Worm (Caenorhabditis elegans) whole organism, L2 larva: ENCODE results near the gene F49C12.2.
"Not testable (repeated sequence)": the region's sequence is repeated elsewhere in the genome, so short reads cannot be mapped to it uniquely, and the experiment has no call there.

Experiments
- C34F6.9 ChIP-seq: fragments of 150-350 bp; optimal IDR thresholded peaks from 2 replicates; lab custom pipeline; 2014; ENCODE audit warnings: missing biosample characterization, missing genetic modification characterization
- F13H6.1 ChIP-seq: sonication (generic microtip); optimal IDR thresholded peaks from 2 replicates; lab custom pipeline; 2016; ENCODE audit warnings: missing genetic modification characterization, missing compliant biosample characterization
- R02D3.7 ChIP-seq: fragments of 150-350 bp; optimal IDR thresholded peaks from 2 replicates; lab custom pipeline; 2014; ENCODE audit warnings: missing biosample characterization, missing genetic modification characterization
- Y55F3AM.14 ChIP-seq: fragments of 200-800 bp; sonication (Bioruptor generic); optimal IDR thresholded peaks from 2 replicates; lab custom pipeline; 2018; ENCODE audit warnings: mild to moderate bottlenecking, missing genetic modification characterization, missing compliant biosample characterization
- ZK546.5 ChIP-seq: sonication (generic microtip); optimal IDR thresholded peaks from 2 replicates; lab custom pipeline; 2017; ENCODE audit warnings: missing biosample characterization, missing genetic modification characterization
- aly-2 ChIP-seq: fragments of 150-350 bp; optimal IDR thresholded peaks from 2 replicates; lab custom pipeline; 2014; ENCODE audit warnings: missing biosample characterization, missing genetic modification characterization
- ama-1 ChIP-seq: fragments of 150-350 bp; optimal IDR thresholded peaks from 2 replicates; lab custom pipeline; 2018; ENCODE audit warnings: inconsistent platforms
- blmp-1 ChIP-seq: sonication (generic microtip); optimal IDR thresholded peaks from 2 replicates; lab custom pipeline; 2017; ENCODE audit warnings: missing genetic modification characterization, mild to moderate bottlenecking, missing compliant biosample characterization, antibody characterized with exemption, moderate library complexity; ENCODE audit not compliant: insufficient read depth
- ceh-16 ChIP-seq: fragments of 150-350 bp; optimal IDR thresholded peaks from 2 replicates; lab custom pipeline; 2014; ENCODE audit warnings: missing biosample characterization, missing genetic modification characterization
- crh-2 ChIP-seq: sonication (generic microtip); optimal IDR thresholded peaks from 2 replicates; lab custom pipeline; 2017; ENCODE audit warnings: missing biosample characterization, missing genetic modification characterization
- elt-1 ChIP-seq: fragments of 150-350 bp; optimal IDR thresholded peaks from 2 replicates; lab custom pipeline; 2014; ENCODE audit warnings: missing biosample characterization, missing genetic modification characterization
- elt-3 ChIP-seq: sonication (generic microtip); optimal IDR thresholded peaks from 2 replicates; lab custom pipeline; 2017; ENCODE audit warnings: missing biosample characterization, missing genetic modification characterization
- fos-1 ChIP-seq: fragments of 150-350 bp; optimal IDR thresholded peaks from 2 replicates; lab custom pipeline; 2014; ENCODE audit warnings: missing biosample characterization, missing genetic modification characterization
- gmeb-1 ChIP-seq: fragments of 150-350 bp; optimal IDR thresholded peaks from 2 replicates; lab custom pipeline; 2014; ENCODE audit warnings: missing biosample characterization, missing genetic modification characterization
- lin-11 ChIP-seq: fragments of 150-350 bp; sonication (generic microtip); optimal IDR thresholded peaks from 2 replicates; lab custom pipeline; 2014; ENCODE audit warnings: missing biosample characterization, missing genetic modification characterization, inconsistent platforms, mixed read lengths
- lin-13 ChIP-seq: fragments of 150-350 bp; optimal IDR thresholded peaks from 2 replicates; lab custom pipeline; 2014; ENCODE audit warnings: missing biosample characterization, missing genetic modification reagents, missing genetic modification characterization
- lsy-2 ChIP-seq, 2 experiments: fragments of 150-350 bp in 1 of 2; sonication (generic microtip) in 1 of 2; optimal IDR thresholded peaks; 2 replicates each; lab custom pipeline; 2014 to 2017; ENCODE audit warnings: missing biosample characterization in 2 of 2, missing genetic modification characterization in 2 of 2
- mbf-1 ChIP-seq: sonication (generic microtip); optimal IDR thresholded peaks from 2 replicates; lab custom pipeline; 2017; ENCODE audit warnings: missing biosample characterization, missing genetic modification characterization
- nhr-10 ChIP-seq: sonication (generic microtip); optimal IDR thresholded peaks from 2 replicates; lab custom pipeline; 2017; ENCODE audit warnings: missing biosample characterization, missing genetic modification characterization
- nhr-11 ChIP-seq: fragments of 150-350 bp; optimal IDR thresholded peaks from 2 replicates; lab custom pipeline; 2014; ENCODE audit warnings: missing biosample characterization, missing genetic modification characterization
- nhr-12 ChIP-seq: fragments of 150-350 bp; optimal IDR thresholded peaks from 2 replicates; lab custom pipeline; 2014; ENCODE audit warnings: missing biosample characterization, missing genetic modification characterization
- nhr-129 ChIP-seq: fragments of 150-350 bp; optimal IDR thresholded peaks from 2 replicates; lab custom pipeline; 2014; ENCODE audit warnings: missing biosample characterization, missing genetic modification characterization
- nhr-21 ChIP-seq: fragments of 150-350 bp; optimal IDR thresholded peaks from 2 replicates; lab custom pipeline; 2014; ENCODE audit warnings: missing biosample characterization, missing genetic modification characterization
- nhr-237 ChIP-seq: fragments of 150-350 bp; optimal IDR thresholded peaks from 2 replicates; lab custom pipeline; 2014; ENCODE audit warnings: missing biosample characterization, missing genetic modification characterization
- nhr-25 ChIP-seq: fragments of 150-350 bp; sonication (generic microtip); optimal IDR thresholded peaks from 3 replicates; lab custom pipeline; 2014; ENCODE audit warnings: missing biosample characterization, missing genetic modification characterization
- nhr-6 ChIP-seq: fragments of 150-350 bp; optimal IDR thresholded peaks from 2 replicates; lab custom pipeline; 2014; ENCODE audit warnings: missing biosample characterization, missing genetic modification characterization
- peb-1 ChIP-seq: fragments of 150-350 bp; optimal IDR thresholded peaks from 2 replicates; lab custom pipeline; 2014; ENCODE audit warnings: missing biosample characterization, missing genetic modification characterization
- sma-3 ChIP-seq: sonication (generic microtip); optimal IDR thresholded peaks from 2 replicates; lab custom pipeline; 2016; ENCODE audit warnings: missing genetic modification reagents, missing genetic modification characterization, missing compliant biosample characterization
- sma-9 ChIP-seq, 2 experiments: fragments of 150-350 bp in 1 of 2; sonication (generic microtip) in 1 of 2; optimal IDR thresholded peaks; 2 replicates each; lab custom pipeline; 2014 to 2016; ENCODE audit warnings: missing genetic modification characterization in 2 of 2, mild to moderate bottlenecking in 1 of 2, missing biosample characterization in 1 of 2, missing compliant biosample characterization in 1 of 2, missing genetic modification reagents in 1 of 2, moderate library complexity in 1 of 2
- unc-39 ChIP-seq: fragments of 150-350 bp; optimal IDR thresholded peaks from 2 replicates; lab custom pipeline; 2014; ENCODE audit warnings: missing biosample characterization, missing genetic modification characterization
- unc-55 ChIP-seq: fragments of 150-350 bp; sonication (generic microtip); optimal IDR thresholded peaks from 3 replicates; lab custom pipeline; 2014; ENCODE audit warnings: missing biosample characterization, missing genetic modification reagents, missing genetic modification characterization
- unc-62 ChIP-seq: fragments of 150-350 bp; optimal IDR thresholded peaks from 2 replicates; lab custom pipeline; 2014; ENCODE audit warnings: missing biosample characterization, missing genetic modification reagents, missing genetic modification characterization
- zag-1 ChIP-seq: fragments of 150-350 bp; optimal IDR thresholded peaks from 2 replicates; lab custom pipeline; 2014; ENCODE audit warnings: missing biosample characterization, missing genetic modification characterization
- ztf-11 ChIP-seq: sonication (generic microtip); optimal IDR thresholded peaks from 2 replicates; lab custom pipeline; 2017; ENCODE audit warnings: missing biosample characterization, missing genetic modification characterization
- ztf-4 ChIP-seq: fragments of 150-350 bp; optimal IDR thresholded peaks from 2 replicates; lab custom pipeline; 2014; ENCODE audit warnings: missing biosample characterization, missing genetic modification characterization

The F49C12.2 gene

DNA sequence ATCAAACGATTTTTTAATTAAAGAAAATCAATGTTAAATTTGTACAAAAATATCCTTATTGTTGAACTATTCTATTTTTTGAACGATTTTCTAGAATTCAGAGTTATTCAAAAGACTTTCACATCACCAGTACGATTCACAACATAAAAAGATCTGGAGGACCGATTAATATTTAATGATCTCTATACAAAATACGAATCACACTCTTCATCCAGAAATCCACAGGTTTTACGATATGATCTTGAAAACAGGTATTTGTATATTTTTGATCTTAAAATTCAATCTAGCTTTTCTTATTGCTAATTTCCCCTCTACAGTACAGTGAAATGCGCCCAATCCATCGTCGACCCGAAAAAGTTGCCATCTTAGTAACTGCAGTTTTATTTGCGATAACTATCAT lies 5.6 kb upstream of the F49C12.2 start, which contains the start of gene F49C12.5:
F49C12.5 (plus strand) TSS at position 301 of the 400 bp plus-strand sequence.
- TF ChIP-seq elt-1 (tag; lab: Kevin White, UChicago), result no peak
- no peak for TF ChIP-seq nhr-25 (tag; lab: Kevin White, UChicago)
- no peak for TF ChIP-seq ZK546.5
- TF ChIP-seq nhr-237, result no peak
- no peak for TF ChIP-seq lsy-2 (tag; optimal IDR thresholded peaks at IDR 0.05; lab: Kevin White, UChicago)
- no peak for TF ChIP-seq unc-55
- no peak for TF ChIP-seq lin-13 (GFP tag; lab: Kevin White, UChicago)

DNA sequence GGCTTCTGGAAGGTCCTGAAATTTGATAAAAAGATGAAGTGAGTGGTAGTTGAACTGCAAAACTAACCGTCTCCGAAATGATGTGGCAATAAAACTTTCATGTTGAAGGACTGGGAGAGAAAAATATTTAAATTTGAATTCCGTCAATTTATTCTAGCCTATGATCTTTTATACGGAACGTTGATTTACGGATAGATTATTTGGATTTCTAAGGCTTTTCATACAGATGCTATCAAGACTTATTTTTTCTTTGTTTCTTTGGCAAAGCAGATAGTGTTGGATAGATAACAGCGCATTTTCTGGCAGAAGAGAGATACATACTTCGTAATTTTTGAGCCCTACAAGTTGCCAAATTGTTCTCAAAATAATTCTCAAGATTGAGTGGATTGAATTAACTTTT lies 4.9 kb upstream of the F49C12.2 start, which contains the start of gene F49C12.4:
F49C12.4 (minus strand) TSS at position 101 of the 400 bp plus-strand sequence.
- TF ChIP-seq nhr-237 (no peak), elt-1 (tag; lab: Kevin White, UChicago) (no peak), R02D3.7 (tag; lab: Kevin White, UChicago) (no peak), unc-39 (tag; lab: Kevin White, UChicago) (no peak), nhr-11 (tag; lab: Kevin White, UChicago) (no peak), zag-1 (tag; lab: Kevin White, UChicago) (no peak), C34F6.9 (no peak), crh-2 (tag; lab: Kevin White, UChicago) (no peak), lin-11 (no peak), nhr-6 (tag; lab: Kevin White, UChicago) (no peak), lsy-2 (tag; optimal IDR thresholded peaks at IDR 0.05; lab: Kevin White, UChicago) (no peak), ZK546.5 (no peak), ztf-4 (tag; lab: Kevin White, UChicago) (no peak), unc-62 (no peak), nhr-12 (no peak), ztf-11 (tag; lab: Kevin White, UChicago) (no peak), ceh-16 (no peak)

DNA sequence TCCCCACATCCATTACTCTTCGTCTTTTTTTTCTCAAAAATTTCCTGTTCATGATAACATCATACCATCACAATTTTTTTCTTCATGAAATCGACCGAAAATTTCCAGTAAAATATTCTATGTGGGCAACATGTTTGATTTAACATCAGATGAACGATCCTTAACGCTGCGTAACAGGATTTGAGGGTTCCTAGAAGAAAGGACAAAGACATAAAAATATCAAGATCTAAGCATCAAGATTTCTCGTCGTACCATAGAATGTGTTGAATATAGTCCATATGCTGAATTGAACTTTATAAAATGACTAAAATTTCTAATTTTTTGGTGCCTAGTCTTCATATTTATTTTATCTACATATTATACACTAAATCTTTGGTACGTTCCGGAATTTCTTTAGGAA lies 1.1 kb upstream of the F49C12.2 start, which contains the start of gene F49C12.3:
F49C12.3 (plus strand) TSS at position 301 of the 400 bp plus-strand sequence.
- TF ChIP-seq nhr-237 (no peak), ceh-16 (no peak), ama-1 (lab: Kevin White, UChicago) (no peak), ZK546.5 (no peak), sma-3 (no peak)
- TF ChIP-seq, all 48 proteins: peak for 0

DNA sequence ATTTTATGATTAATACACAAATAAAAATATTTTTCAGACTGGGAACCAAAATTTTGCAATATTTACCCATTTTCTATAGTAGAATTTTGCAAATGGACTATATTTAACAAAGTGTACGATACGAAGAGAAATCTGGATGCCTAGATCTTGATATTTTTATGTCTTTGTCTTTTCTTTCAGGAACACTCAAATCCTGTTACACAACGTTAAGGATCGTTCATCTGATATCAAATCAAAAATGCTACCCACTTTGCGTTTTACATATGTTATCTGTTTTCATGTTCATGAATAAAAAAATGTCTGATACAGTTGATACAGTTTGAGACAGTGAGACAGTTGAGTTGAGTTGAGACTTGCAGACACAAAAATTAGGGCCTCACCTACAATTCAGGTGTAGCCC lies 2.8 kb downstream of the F49C12.2 start, which contains the start of gene F49C12.1:
F49C12.1 (minus strand) TSS at position 70 of the 400 bp plus-strand sequence.
- no peak for TF ChIP-seq sma-3
- TF ChIP-seq gmeb-1, result no peak
- TF ChIP-seq lin-11, result no peak
- TF ChIP-seq crh-2 (tag; lab: Kevin White, UChicago), result no peak

DNA sequence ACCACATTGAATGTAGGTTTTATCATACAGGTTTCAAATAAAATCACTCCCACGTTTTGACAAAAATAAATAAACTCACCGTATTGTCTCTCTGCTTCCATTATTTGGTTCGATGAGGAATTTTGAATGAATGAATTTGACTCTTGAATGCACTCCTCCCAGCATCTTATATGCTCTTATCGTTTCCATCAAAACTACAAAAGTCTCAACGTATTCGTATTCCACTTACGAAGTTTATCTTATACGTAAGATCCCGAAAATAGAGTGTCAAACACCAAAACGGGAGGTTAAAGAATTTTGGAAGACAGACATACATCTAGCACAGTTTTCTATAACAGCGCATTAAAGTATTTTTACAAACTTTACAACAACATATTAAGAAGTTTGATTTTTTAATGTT lies 5.2 kb downstream of the F49C12.2 start, which contains the start of gene nhr-264:
nhr-264 (minus strand) TSS at position 101 of the 400 bp plus-strand sequence.
- not testable (repeated sequence) for TF ChIP-seq F13H6.1; zag-1 (tag; lab: Kevin White, UChicago); lin-13 (GFP tag; lab: Kevin White, UChicago)

DNA sequence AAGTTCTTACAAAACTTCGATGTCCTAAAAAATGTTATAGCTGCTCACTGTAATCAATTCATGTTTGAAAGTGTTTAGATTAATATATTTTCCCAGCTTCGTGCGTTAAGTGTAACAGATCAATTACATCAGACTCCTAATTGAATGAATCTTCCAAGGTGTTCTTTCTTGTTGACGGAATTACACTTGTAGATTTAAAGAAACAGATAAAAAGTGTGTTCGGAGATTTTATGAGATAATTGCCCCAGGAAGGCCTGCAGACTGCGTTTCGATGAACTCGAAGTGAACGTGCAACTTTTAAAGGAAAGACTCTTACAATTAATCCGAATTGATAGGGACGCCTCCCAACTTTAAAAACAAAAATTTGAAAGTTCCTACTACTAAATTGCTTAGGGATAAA lies 9.4 kb downstream of the F49C12.2 start:
- TF ChIP-seq elt-1 (tag; lab: Kevin White, UChicago) (peak; percentile 73), nhr-237 (no peak), crh-2 (tag; lab: Kevin White, UChicago) (no peak), elt-3 (no peak)

DNA sequence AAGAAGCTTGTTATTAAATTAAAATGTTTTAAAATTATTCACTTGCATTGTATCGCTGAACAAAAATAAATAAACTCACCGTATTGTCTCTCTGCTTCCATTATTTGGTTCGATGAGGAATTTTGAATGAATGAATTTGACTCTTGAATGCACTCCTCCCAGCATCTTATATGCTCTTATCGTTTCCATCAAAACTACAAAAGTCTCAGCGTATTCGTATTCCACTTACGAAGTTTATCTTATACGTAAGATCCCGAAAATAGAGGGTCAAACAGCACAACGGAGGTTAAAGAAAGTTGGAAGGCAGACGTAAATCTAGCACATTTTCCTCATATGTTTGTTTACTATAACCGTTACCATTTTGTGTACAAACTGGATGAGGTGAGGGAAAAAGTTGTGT lies 12.7 kb downstream of the F49C12.2 start, which contains the start of gene nhr-267:
nhr-267 (minus strand) TSS at position 101 of the 400 bp plus-strand sequence.
- not testable (repeated sequence) for TF ChIP-seq blmp-1 (tag; lab: Kevin White, UChicago); elt-3; aly-2 (tag; lab: Kevin White, UChicago)

DNA sequence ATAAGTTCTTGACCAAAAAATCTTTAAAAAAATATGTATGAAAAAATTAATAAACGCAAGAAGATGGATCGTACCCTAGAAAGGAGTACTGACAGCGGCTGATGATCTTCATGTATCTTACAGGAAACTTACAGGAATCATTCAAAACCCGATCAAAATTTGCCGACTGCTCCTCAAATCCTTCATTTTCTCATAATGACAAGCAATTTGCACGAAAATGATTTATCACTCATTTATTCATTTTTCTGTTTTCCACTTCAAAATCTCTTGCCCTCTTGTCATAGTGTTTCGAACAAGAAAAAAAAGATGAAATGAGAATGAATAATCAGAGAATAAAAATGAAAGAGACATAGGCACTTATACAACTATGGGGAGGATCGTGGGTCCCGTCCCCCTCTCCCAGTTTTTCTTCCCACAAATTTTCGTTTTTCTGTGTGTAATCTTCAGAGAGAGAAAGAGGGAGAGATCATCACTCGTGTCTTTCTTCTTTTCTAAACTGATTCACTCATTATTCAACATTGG lies 25.0 kb downstream of the F49C12.2 start, which contains the start of gene nmy-3:
nmy-3 (plus strand) TSS at position 472 of the 522 bp plus-strand sequence.
- no peak for TF ChIP-seq ama-1 (lab: Kevin White, UChicago)
- TF ChIP-seq C34F6.9, result no peak
- TF ChIP-seq Y55F3AM.14 (GFP tag; lab: Kevin White, UChicago), result no peak
- no peak for TF ChIP-seq nhr-129 (tag; lab: Kevin White, UChicago)
- TF ChIP-seq elt-1 (tag; lab: Kevin White, UChicago), result no peak
- TF ChIP-seq peb-1 (tag; lab: Kevin White, UChicago), result no peak
- no peak for TF ChIP-seq nhr-21
- TF ChIP-seq nhr-11 (tag; lab: Kevin White, UChicago), result no peak
- no peak for TF ChIP-seq elt-3
- no peak for TF ChIP-seq nhr-10 (tag; lab: Kevin White, UChicago)
- no peak for TF ChIP-seq mbf-1
- no peak for TF ChIP-seq ceh-16
- TF ChIP-seq fos-1 (tag; lab: Kevin White, UChicago), result no peak
- TF ChIP-seq sma-3, result no peak
- no peak for TF ChIP-seq nhr-6 (tag; lab: Kevin White, UChicago)
- TF ChIP-seq sma-9 (GFP tag; optimal IDR thresholded peaks at IDR 0.05; lab: Kevin White, UChicago), result no peak
- TF ChIP-seq sma-9 (tag; optimal IDR thresholded peaks at IDR 0.05; lab: Kevin White, UChicago), result no peak
- TF ChIP-seq, all 48 proteins: peak for 0
